Fruit fly (Drosophila melanogaster) whole organism: ENCODE data around the gene ey.

Experiments
- CG8478 ChIP-seq: fragments of >200 bp; optimal IDR thresholded peaks from 2 replicates; lab custom pipeline; 2018; ENCODE audit warnings: inconsistent platforms
- Dll ChIP-seq: fragments of >200 bp; optimal IDR thresholded peaks from 2 replicates; lab custom pipeline; 2017
- EcR ChIP-seq, 2 experiments: fragments of >200 bp; optimal IDR thresholded peaks; 2 replicates each; lab custom pipeline; 2017; ENCODE audit warnings: missing biosample characterization in 2 of 2, missing genetic modification characterization in 2 of 2, missing genetic modification reagents in 2 of 2
- pan ChIP-seq: fragments of >200 bp; optimal IDR thresholded peaks from 2 replicates; lab custom pipeline; 2017
- psq ChIP-seq: fragments of >200 bp; optimal IDR thresholded peaks from 2 replicates; lab custom pipeline; 2017
- usp ChIP-seq: fragments of >200 bp; optimal IDR thresholded peaks from 2 replicates; lab custom pipeline; 2017; ENCODE audit warnings: missing biosample characterization, missing genetic modification characterization, mixed read lengths

The ey gene

DNA sequence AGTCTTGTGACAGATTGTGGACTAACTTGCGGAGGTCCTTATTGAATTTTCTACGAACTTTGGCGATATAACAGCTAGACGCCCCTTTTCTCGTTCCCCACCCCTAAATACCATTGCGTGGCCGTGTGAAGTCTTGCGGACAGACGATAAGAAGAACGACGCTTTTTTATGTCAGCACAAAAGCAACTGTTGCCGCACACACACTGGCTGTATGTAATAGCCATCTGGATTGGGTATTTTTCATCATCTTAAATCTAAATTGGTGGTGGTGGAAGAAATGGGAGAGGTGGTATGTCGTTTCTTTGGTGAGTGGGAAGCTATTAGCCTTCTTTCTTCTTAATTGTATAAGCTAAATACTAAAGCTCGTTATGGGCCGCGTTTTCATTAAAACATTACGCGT is 4.5 kb downstream of the ey start:
- no peak for TF ChIP-seq Dll (lab: Kevin White, UChicago)
- no peak for TF ChIP-seq usp (GFP tag; lab: Kevin White, UChicago)
- no peak for TF ChIP-seq psq (lab: Kevin White, UChicago)
- TF ChIP-seq EcR (GFP tag; optimal IDR thresholded peaks at IDR 0.05; lab: Kevin White, UChicago), result no peak
- TF ChIP-seq CG8478 (lab: Kevin White, UChicago), result no peak
- no peak for TF ChIP-seq pan

dm6 chr4:702806-703301 is 5.4 kb downstream of the ey start:
- TF ChIP-seq usp (GFP tag; lab: Kevin White, UChicago), result no peak
- TF ChIP-seq Dll (lab: Kevin White, UChicago), result no peak
- no peak for TF ChIP-seq CG8478 (lab: Kevin White, UChicago)
- no peak for TF ChIP-seq psq (lab: Kevin White, UChicago)
- TF ChIP-seq EcR (GFP tag; optimal IDR thresholded peaks at IDR 0.05; lab: Kevin White, UChicago), result no peak
- no peak for TF ChIP-seq pan

- TF ChIP-seq EcR (GFP tag; optimal IDR thresholded peaks at IDR 0.05; lab: Kevin White, UChicago) (no peak), pan (peak; percentile 65)
Observed at dm6 chr4:703992-704690, 6.7 kb downstream of the ey start.

dm6 chr4:706847-707246 is 9.4 kb downstream of the ey start:
- TF ChIP-seq EcR (GFP tag; optimal IDR thresholded peaks at IDR 0.05; lab: Kevin White, UChicago), result no peak
- no peak for TF ChIP-seq psq (lab: Kevin White, UChicago)
- no peak for TF ChIP-seq Dll (lab: Kevin White, UChicago)
- no peak for TF ChIP-seq usp (GFP tag; lab: Kevin White, UChicago)
- TF ChIP-seq pan, result no peak
- no peak for TF ChIP-seq CG8478 (lab: Kevin White, UChicago)

DNA sequence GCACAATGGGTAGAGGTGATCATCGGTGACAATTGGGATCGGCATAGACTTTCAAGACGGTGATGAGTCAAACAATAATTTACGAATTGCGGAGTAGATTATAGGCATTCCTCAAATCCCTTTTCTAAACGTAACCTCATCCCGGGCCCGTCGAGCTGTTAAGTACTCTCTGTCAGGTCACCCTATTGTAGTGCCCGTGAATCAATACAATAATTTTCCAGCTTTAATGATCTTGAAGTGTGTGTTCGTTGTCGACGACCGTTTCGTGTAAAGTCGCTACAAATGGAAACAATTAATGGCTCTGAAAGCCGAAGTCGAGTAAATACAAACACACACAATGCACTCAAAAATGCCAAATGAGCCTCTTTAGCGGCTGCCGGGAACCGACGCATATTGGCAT is 11.2 kb downstream of the ey start:
- TF ChIP-seq usp (GFP tag; lab: Kevin White, UChicago), result no peak
- no peak for TF ChIP-seq CG8478 (lab: Kevin White, UChicago)
- no peak for TF ChIP-seq Dll (lab: Kevin White, UChicago)
- no peak for TF ChIP-seq pan
- no peak for TF ChIP-seq EcR (GFP tag; optimal IDR thresholded peaks at IDR 0.05; lab: Kevin White, UChicago)
- no peak for TF ChIP-seq psq (lab: Kevin White, UChicago)

DNA sequence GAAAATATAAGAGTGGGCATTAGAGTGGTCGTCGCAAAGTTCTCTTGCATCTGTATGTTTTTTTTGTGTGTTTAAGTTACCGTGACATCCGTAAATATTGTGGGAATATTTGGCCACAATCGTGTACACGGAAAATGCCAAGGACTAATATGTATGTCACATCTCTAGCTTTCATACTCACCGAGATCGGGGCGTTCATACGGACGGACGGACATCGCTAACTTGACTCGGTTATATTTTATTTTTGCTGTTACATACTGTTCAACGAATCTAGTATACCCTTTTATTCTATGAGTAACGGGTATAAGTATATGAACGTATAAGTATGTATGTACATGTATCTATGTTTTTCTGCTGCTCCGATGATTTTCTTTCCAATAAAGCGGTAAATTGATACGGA is 12.2 kb downstream of the ey start:
- no peak for TF ChIP-seq Dll (lab: Kevin White, UChicago)
- TF ChIP-seq psq (lab: Kevin White, UChicago), result no peak

DNA sequence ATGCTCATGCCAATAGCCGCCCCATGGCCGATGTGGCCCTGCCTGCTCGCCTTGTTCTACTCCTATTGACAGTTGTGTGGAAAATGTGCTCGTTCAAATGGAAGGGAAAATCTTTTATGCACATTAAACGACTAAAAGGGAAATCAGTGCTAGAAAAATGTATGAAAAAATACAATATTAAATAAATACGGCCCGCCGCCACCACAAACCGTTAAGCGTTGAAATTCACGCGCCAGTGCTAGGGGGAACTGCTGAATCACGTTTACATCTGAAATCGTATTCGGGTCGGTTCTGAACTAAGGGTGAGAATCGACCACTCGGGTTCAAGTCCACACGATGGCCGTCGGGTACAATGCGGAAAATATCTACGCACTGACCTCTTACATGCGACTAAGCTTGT is 15.4 kb downstream of the ey start:
- TF ChIP-seq psq (lab: Kevin White, UChicago), result no peak
- no peak for TF ChIP-seq pan
- no peak for TF ChIP-seq Dll (lab: Kevin White, UChicago)
- no peak for TF ChIP-seq CG8478 (lab: Kevin White, UChicago)

- TF ChIP-seq psq (lab: Kevin White, UChicago) (no peak), CG8478 (lab: Kevin White, UChicago) (no peak), Dll (lab: Kevin White, UChicago) (no peak), EcR (GFP tag; optimal IDR thresholded peaks at IDR 0.05; lab: Kevin White, UChicago) (no peak), pan (no peak), usp (GFP tag; lab: Kevin White, UChicago) (no peak)
Observed at dm6 chr4:718614-719013, 21.1 kb downstream of the ey start.

DNA sequence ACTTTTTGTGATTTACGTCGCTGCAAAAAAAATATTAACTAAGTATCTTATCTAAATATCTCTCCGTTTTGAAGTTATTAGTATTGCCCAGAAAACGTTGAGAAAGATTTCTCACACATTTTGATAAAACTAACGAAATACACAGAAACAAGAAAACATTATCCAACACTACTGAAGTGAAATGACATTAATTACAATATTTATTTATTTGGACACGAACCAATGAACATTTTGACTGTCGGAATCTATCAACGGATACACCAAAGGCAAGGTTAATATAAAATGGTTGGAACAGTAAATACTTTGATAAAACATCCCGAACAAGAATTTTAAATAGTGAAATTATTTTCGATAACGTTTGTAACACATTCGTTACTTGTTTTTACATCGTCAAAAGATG is 24.3 kb downstream of the ey start:
- TF ChIP-seq usp (GFP tag; lab: Kevin White, UChicago) (no peak), Dll (lab: Kevin White, UChicago) (no peak), psq (lab: Kevin White, UChicago) (no peak), pan (no peak), EcR (GFP tag; optimal IDR thresholded peaks at IDR 0.05; lab: Kevin White, UChicago) (no peak)

DNA sequence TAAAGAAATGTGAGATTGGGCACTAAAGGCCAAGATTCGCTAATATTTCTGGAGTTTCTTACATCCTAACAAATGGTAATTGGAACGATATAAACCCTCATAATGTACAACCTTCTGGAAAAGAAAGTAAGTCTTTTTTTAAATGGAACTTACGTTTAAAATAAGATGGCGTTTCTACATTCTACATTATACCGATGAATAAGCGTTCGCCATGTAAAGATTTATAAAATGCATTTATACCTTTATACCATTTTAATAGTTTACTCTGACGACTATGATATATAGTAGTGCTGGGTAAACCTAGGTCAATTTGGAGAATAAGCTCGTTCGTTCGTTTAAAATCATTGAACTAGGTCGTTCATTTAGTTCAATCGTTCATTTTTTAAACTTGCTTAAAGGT is 24.8 kb downstream of the ey start:
- TF ChIP-seq CG8478 (lab: Kevin White, UChicago) (no peak), psq (lab: Kevin White, UChicago) (no peak), EcR (GFP tag; optimal IDR thresholded peaks at IDR 0.05; lab: Kevin White, UChicago) (no peak), usp (GFP tag; lab: Kevin White, UChicago) (no peak), pan (no peak), Dll (lab: Kevin White, UChicago) (no peak)

DNA sequence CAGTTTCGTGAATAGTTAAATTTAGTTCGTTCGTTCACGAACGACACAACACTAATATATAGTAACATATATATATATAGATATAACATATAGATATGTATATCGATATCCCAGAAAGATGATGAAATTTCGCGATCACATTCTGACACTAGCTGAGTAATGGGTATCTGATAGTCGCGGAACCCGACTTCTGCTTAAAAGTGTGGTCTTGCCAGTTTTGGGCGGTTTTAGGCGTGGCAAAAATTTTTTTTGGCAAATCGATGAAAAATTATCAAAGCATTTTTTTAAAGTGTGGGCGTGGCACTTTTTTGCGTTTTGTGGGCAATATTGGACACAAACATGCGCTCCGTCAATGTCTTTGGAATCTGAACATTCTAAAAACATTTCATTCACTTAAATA is 25.4 kb downstream of the ey start:
- TF ChIP-seq Dll (lab: Kevin White, UChicago), result no peak
- TF ChIP-seq pan, result no peak
- TF ChIP-seq EcR (GFP tag; optimal IDR thresholded peaks at IDR 0.05; lab: Kevin White, UChicago), result no peak
- no peak for TF ChIP-seq psq (lab: Kevin White, UChicago)
- no peak for TF ChIP-seq usp (GFP tag; lab: Kevin White, UChicago)
- no peak for TF ChIP-seq CG8478 (lab: Kevin White, UChicago)

dm6 chr4:724140-724539 is 26.7 kb downstream of the ey start, which contains the start of gene bt:
Gene bt, plus strand, starts transcription at chr4:724400.
- no peak for TF ChIP-seq EcR (GFP tag; optimal IDR thresholded peaks at IDR 0.05; lab: Kevin White, UChicago)
- no peak for TF ChIP-seq pan
- TF ChIP-seq CG8478 (lab: Kevin White, UChicago), result no peak
- no peak for TF ChIP-seq Dll (lab: Kevin White, UChicago)
- TF ChIP-seq usp (GFP tag; lab: Kevin White, UChicago), result no peak
- TF ChIP-seq psq (lab: Kevin White, UChicago), result no peak
